Fruit fly (Drosophila melanogaster) S2 (cell line): ENCODE results near the gene CG7627.

Experiments used
- CG8478 ChIP-seq: fragments of >200 bp; optimal IDR thresholded peaks from 2 replicates; lab custom pipeline; 2018
- CTCF ChIP-seq, 2 experiments: fragments of >200 bp; optimal IDR thresholded peaks; 2 replicates each; lab custom pipeline; 2018

The CG7627 gene

DNA sequence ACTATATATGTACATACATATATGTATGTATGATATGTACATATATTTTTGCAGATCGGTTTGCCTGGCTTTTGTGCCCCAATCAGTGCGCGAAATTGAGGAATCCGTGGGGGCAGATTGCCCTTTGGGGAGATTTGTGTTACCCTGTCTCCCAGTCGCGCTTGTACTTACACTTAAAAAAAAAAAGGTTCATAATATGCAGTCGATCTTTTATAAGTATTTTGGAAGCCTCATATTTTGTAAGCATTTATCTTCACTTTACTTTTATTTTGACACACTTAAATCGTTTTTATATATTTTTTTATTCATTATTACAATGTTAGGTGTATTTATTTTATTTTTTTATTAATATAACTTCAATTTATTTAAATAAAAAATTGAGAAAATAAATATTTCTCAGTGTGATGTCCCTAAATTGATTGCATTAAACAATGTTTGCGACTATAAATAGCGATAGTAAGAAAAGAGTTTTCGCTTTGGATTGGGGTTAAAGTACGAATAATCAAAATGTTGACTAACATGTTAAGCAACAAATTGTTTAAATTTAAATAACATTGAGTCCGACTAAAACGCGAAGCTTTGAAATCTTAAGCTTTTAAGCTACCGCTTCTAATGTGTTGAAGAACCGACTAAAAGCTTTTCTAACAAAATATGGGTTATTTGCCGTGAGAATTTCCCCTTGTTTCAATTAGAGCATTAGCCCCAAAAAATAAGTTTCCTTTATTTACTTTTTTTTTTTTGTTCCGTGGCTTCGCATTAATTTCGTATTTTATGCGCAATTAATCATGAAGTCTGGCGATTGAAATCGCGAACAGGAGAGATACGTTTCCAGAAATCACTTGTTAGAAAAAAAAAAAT is 35.6 kb downstream of the CG7627 start:
- no peak for TF ChIP-seq CG8478 (lab: Kevin White, UChicago)
- TF ChIP-seq CTCF (optimal IDR thresholded peaks at IDR 0.05; lab: Kevin White, UChicago) = no peak

DNA sequence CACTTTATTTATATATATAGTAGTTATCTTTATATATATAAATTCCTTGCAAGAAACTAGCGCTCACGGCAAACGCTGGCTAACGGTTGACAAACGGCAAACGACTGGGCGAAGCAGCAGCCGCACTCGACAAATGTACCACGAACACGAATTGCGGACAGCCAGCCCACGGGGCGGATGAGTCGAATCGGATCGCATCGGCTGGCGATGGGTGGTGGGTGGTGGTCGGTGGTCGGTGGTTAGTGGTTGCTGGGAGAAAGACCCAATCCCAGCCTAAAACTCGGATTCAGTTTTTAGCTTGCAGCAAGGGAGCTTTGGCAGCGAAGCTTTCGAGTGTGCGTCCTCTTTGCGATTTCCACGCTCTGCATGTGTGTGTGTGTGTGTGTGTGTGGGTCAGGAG is 37.1 kb downstream of the CG7627 start, which contains the start of gene CG7781:
CG7781 (minus strand) TSS at position 260 of the 400 bp plus-strand sequence.
- TF ChIP-seq CG8478 (lab: Kevin White, UChicago) (no peak), CTCF (optimal IDR thresholded peaks at IDR 0.05; lab: Kevin White, UChicago) (no peak)

DNA sequence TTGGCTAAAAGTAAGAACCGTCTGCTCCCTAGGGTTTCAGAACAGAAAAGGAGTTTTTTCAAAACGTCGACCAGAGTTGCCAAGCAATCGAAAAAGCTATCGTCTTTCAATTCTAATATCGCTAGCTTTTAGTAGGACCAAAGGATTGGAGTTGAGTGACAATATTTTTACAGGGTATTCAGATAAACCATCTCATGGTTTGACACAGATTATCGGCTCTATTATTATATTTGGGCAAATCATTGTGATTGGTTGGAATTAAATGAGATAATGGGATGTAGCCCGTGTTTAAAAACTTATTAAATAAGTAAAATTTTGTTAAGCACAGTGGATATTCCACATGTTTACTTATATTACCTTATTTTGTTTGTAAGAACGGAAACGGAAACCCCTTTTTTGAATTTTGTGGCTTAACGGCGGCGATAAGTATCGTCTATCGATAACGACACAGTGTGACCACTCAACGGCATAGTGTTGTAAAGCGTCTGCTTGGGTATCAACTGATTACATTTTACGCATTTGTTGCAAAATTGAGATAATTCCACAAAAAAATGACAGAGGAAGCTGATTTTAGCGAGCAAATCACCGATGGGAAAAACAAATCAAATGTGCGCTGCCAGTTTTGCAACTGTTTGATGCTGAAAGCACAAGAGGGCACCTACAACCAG is 42.3 kb downstream of the CG7627 start, which contains the start of the genes mtsh and strat:
mtsh (minus strand) TSS at position 51 of the 668 bp plus-strand sequence.
strat (plus strand) TSS at position 471 of the 668 bp plus-strand sequence.
- TF ChIP-seq CG8478 (lab: Kevin White, UChicago) = no peak
- TF ChIP-seq CTCF (optimal IDR thresholded peaks at IDR 0.05; lab: Kevin White, UChicago) = no peak

DNA sequence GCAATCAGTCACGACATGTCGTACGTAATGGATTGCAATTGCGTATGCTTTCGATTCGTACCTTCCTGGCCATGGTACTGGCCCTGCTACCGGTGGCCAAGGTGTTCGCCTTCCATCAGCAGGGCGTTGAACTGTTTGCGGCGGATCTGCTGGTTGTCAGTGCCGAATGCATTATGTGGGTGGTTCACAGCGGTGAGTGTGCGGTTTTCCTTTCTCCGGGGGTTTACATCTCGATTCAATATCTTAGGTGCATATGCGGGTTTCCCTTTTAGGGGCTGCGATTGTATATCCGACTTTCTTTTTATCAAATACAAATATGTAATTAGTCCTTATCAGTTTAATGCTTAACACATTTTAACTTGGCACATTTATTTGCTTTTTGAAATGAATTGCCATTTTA is 50.5 kb downstream of the CG7627 start:
- TF ChIP-seq CTCF (optimal IDR thresholded peaks at IDR 0.05; lab: Kevin White, UChicago) (no peak), CG8478 (lab: Kevin White, UChicago) (no peak)

DNA sequence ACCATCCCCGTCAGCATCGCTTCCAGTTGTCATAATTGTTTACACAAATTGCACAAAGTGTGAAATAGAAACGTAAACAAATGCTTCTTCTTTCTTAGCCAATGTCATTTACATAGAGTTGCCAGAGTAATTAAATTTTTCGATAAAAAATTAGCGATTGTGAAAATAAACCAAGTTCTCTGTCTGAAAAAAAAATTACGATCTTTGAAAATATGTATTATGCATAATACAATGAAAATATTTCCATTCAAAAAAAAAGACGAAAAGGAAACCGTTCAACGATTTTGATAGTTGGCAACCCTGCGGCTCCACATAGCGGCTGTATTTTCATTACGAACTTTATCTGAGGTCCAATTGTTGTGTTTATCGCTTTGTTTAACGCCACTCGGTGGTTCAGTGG is 51.2 kb downstream of the CG7627 start, which contains the start of the genes CG7810 and CG7806:
CG7810 (minus strand) TSS at position 105 of the 400 bp plus-strand sequence.
CG7806 (plus strand) TSS at position 309 of the 400 bp plus-strand sequence.
- TF ChIP-seq CTCF (optimal IDR thresholded peaks at IDR 0.05; lab: Kevin White, UChicago) = no peak
- TF ChIP-seq CG8478 (lab: Kevin White, UChicago) = no peak

DNA sequence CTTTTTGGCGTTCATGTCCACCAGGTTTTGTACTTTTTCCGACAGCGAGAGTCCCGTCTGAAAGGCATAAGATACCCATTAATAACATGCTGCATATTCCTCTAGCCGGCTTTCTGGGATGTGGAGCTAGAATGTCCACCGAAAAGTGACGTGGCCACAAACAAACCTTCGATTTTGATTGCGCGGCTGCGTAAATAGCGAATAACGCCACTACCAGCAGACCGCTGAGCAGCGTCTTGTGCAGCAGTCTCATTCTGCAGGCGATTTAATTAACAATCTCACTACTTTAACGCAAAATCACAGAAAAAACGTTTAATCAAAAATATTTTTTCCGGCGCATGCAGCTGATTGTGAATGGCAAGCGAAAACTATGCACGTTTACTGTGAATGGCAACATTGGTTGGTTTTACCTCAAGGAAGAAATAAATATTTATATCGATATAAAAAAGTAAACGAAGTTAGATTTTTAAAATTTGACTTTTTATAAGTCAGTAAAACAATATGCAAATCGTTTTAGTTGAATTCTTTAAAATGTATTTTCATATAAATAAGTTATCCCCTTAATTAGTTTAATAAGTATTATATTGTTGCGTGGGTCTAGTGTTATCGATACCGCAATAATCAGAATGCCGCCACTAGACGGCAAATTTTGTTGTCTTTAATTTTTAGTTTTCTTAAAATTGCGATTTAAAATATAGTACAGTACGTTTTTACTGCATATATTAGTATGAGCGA is 54.3 kb downstream of the CG7627 start, which contains the start of the genes Ostgamma and Mettl14:
Ostgamma (minus strand) TSS at position 376 of the 735 bp plus-strand sequence.
Mettl14 (plus strand) TSS at position 611 of the 735 bp plus-strand sequence.
- TF ChIP-seq CTCF (optimal IDR thresholded peaks at IDR 0.05; lab: Kevin White, UChicago) = no peak
- TF ChIP-seq CG8478 (lab: Kevin White, UChicago) = no peak
